Fruit fly (Drosophila melanogaster) whole organism, wandering third instar larva: ENCODE results near the gene Osi23.

Experiments
- Dfd ChIP-seq: fragments of >200 bp; optimal IDR thresholded peaks from 2 replicates; lab custom pipeline; 2017; ENCODE audit warnings: missing biosample characterization, missing genetic modification characterization
- Hr78 ChIP-seq: fragments of >200 bp; optimal IDR thresholded peaks from 2 replicates; lab custom pipeline; 2017; ENCODE audit warnings: missing biosample characterization, missing genetic modification characterization
- Jra ChIP-seq: sonication (Bioruptor generic); optimal IDR thresholded peaks from 2 replicates; lab custom pipeline; 2016; ENCODE audit warnings: missing biosample characterization, missing genetic modification characterization
- Mio ChIP-seq: sonication (Bioruptor generic); optimal IDR thresholded peaks from 2 replicates; lab custom pipeline; 2016; ENCODE audit warnings: missing biosample characterization, missing genetic modification characterization
- Myc ChIP-seq: fragments of >200 bp; optimal IDR thresholded peaks from 2 replicates; lab custom pipeline; 2017
- dmrt93B ChIP-seq: fragments of 200-800 bp; sonication (Bioruptor generic); optimal IDR thresholded peaks from 2 replicates; lab custom pipeline; 2018; ENCODE audit warnings: missing biosample characterization, mild to moderate bottlenecking, missing genetic modification characterization
- fru ChIP-seq: fragments of 200-800 bp; sonication (Bioruptor generic); optimal IDR thresholded peaks from 3 replicates; lab custom pipeline; 2016; ENCODE audit warnings: missing biosample characterization, mild to moderate bottlenecking, missing genetic modification characterization
- h ChIP-seq: fragments of 200-800 bp; sonication (Bioruptor generic); optimal IDR thresholded peaks from 3 replicates; lab custom pipeline; 2016; ENCODE audit warnings: missing biosample characterization, mild to moderate bottlenecking, missing genetic modification characterization
- psq ChIP-seq: fragments of 200-800 bp; sonication (Bioruptor generic); optimal IDR thresholded peaks from 3 replicates; lab custom pipeline; 2017; ENCODE audit warnings: missing biosample characterization, mild to moderate bottlenecking, missing genetic modification characterization, moderate library complexity
- usp ChIP-seq: fragments of >200 bp; optimal IDR thresholded peaks from 2 replicates; lab custom pipeline; 2017; ENCODE audit warnings: missing biosample characterization, missing genetic modification characterization

- TF ChIP-seq Myc (no peak), Hr78 (GFP tag; lab: Kevin White, UChicago) (no peak), Mio (no peak), Dfd (GFP tag; lab: Kevin White, UChicago) (no peak), fru (GFP tag; lab: Kevin White, UChicago) (no peak), h (GFP tag; lab: Kevin White, UChicago) (no peak), dmrt93B (GFP tag; lab: Kevin White, UChicago) (no peak), Jra (GFP tag; lab: Kevin White, UChicago) (no peak), usp (GFP tag; lab: Kevin White, UChicago) (no peak), psq (GFP tag; lab: Kevin White, UChicago) (no peak)
Observed at dm6 chr3R:30472331-30472730, 27.5 kb upstream of the Osi23 start.
